Worm (Caenorhabditis elegans) whole organism, L4 larva: ENCODE results near the gene C36C5.14.

ENCODE experiments used
- ama-1 ChIP-seq: fragments of 150-350 bp; optimal IDR thresholded peaks from 2 replicates; lab custom pipeline; 2014; ENCODE audit warnings: inconsistent platforms, mixed read lengths
- lin-39 ChIP-seq: fragments of 150-350 bp; optimal IDR thresholded peaks from 2 replicates; lab custom pipeline; 2014; ENCODE audit warnings: missing biosample characterization, missing genetic modification reagents, missing genetic modification characterization
- pha-4 ChIP-seq, 2 experiments: fragments of 150-350 bp in 1 of 2; fragments of 200-800 bp in 1 of 2; sonication (Bioruptor generic) in 1 of 2; IDR thresholded peaks in 1 of 2; optimal IDR thresholded peaks in 1 of 2; 2 replicates each; pipeline versions ENCODE4 v1.3.6 to Lab custom; 2014 to 2022; ENCODE audit warnings: missing genetic modification characterization in 2 of 2, missing genetic modification reagents in 2 of 2, missing biosample characterization in 1 of 2, missing compliant biosample characterization in 1 of 2
- sdz-12 ChIP-seq: fragments of 200-800 bp; sonication (Bioruptor generic); optimal IDR thresholded peaks from 2 replicates; lab custom pipeline; 2018; ENCODE audit warnings: mild to moderate bottlenecking, missing genetic modification characterization, missing compliant biosample characterization
- snpc-4 ChIP-seq: fragments of 150-350 bp; optimal IDR thresholded peaks from 2 replicates; lab custom pipeline; 2014; ENCODE audit warnings: missing biosample characterization, missing genetic modification characterization
- unc-62 ChIP-seq, 3 experiments: fragments of 150-350 bp in 1 of 3; sonication (generic microtip); optimal IDR thresholded peaks in 2 of 3; peaks in 1 of 3; 1 replicate in 1 of 3; 2 replicates in 2 of 3; lab custom pipeline; 2014 to 2017; ENCODE audit warnings: missing biosample characterization in 3 of 3, missing genetic modification characterization in 3 of 3, missing genetic modification reagents in 3 of 3, missing genotype in 1 of 3
- zfp-2 ChIP-seq: sonication (generic microtip); optimal IDR thresholded peaks from 2 replicates; lab custom pipeline; 2016; ENCODE audit warnings: mild to moderate bottlenecking, missing genetic modification characterization, missing compliant biosample characterization
- zfp-3 ChIP-seq: fragments of 200-800 bp; sonication (Bioruptor generic); conservative IDR thresholded peaks from 2 replicates; pipeline ENCODE4 v1.3.6; 2022; ENCODE audit warnings: missing genetic modification reagents, missing genetic modification characterization, missing compliant biosample characterization

DNA sequence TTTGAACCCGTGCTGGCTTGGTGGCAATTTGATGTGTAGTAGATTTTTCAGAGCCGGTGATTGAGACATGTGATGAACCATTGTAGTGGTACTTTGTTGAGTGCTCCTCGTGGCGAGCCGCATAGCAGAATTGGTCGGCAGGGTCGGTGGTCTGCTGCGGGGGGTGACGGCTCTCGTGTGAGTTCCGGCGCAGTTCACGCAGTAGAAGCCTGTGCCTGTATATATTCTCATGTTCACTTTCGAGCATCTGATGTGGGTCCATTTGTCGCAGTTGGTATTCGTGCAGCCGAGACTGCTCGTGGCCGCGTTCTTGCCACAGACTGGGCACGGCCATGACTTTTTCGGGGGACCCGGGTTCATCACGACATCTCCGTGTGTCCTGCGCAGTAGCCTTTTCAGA is 3.0 kb downstream of the C36C5.14 start:
- no peak for TF ChIP-seq pha-4 (GFP tag; IDR thresholded peaks at IDR 0.05; lab: Robert Waterston, UW)
- no peak for TF ChIP-seq pha-4 (tag; optimal IDR thresholded peaks at IDR 0.05; lab: Kevin White, UChicago)
- TF ChIP-seq snpc-4, result no peak
- no peak for TF ChIP-seq lin-39
- no peak for TF ChIP-seq unc-62 (GFP tag; optimal IDR thresholded peaks at IDR 0.05 in 1 of 2; lab: Kevin White, UChicago)
- no peak for TF ChIP-seq unc-62 (tag; optimal IDR thresholded peaks at IDR 0.05; lab: Kevin White, UChicago)
- no peak for TF ChIP-seq zfp-3 (GFP tag; lab: Robert Waterston, UW)
- TF ChIP-seq ama-1 (lab: Kevin White, UChicago), result no peak
- no peak for TF ChIP-seq sdz-12
- TF ChIP-seq zfp-2 (tag; lab: Kevin White, UChicago), result no peak
